Worm (Caenorhabditis elegans) whole organism, young adult: ENCODE measurements around the gene epn-1.

Experiments used
- B0035.1 ChIP-seq: sonication (generic microtip); optimal IDR thresholded peaks from 2 replicates; lab custom pipeline; 2016; ENCODE audit warnings: missing genetic modification characterization, mild to moderate bottlenecking, missing compliant biosample characterization, missing genotype, missing genetic modification reagents
- C06A6.2 ChIP-seq: fragments of 200-800 bp; sonication (Bioruptor generic); conservative IDR thresholded peaks from 2 replicates; pipeline ENCODE4 v1.3.6; 2022; ENCODE audit warnings: missing genetic modification characterization, missing compliant biosample characterization
- C17E4.6 ChIP-seq: fragments of 200-800 bp; sonication (Bioruptor generic); IDR thresholded peaks from 2 replicates; pipeline ENCODE4 v1.3.6; 2022; ENCODE audit warnings: missing genetic modification reagents, missing genetic modification characterization, missing compliant biosample characterization
- D2030.7 ChIP-seq: fragments of 200-800 bp; sonication (Bioruptor generic); IDR thresholded peaks from 2 replicates; pipeline ENCODE4 v1.3.6; 2022; ENCODE audit warnings: missing genetic modification reagents, missing genetic modification characterization, missing compliant biosample characterization
- F10E7.11 ChIP-seq: sonication (generic microtip); optimal IDR thresholded peaks from 2 replicates; lab custom pipeline; 2017; ENCODE audit warnings: mild to moderate bottlenecking, missing genetic modification characterization, moderate library complexity, missing compliant biosample characterization
- F23B12.7 ChIP-seq: sonication (generic microtip); optimal IDR thresholded peaks from 2 replicates; lab custom pipeline; 2017; ENCODE audit warnings: missing genetic modification characterization, mild to moderate bottlenecking, missing compliant biosample characterization, antibody characterized with exemption, moderate library complexity; ENCODE audit not compliant: insufficient read depth
- F37B4.10 ChIP-seq: fragments of 200-800 bp; sonication (Bioruptor generic); IDR thresholded peaks from 2 replicates; pipeline ENCODE4 v1.3.6; 2022; ENCODE audit warnings: missing genetic modification characterization, missing compliant biosample characterization
- F55B11.4 ChIP-seq: sonication (generic microtip); optimal IDR thresholded peaks from 2 replicates; lab custom pipeline; 2016; ENCODE audit warnings: missing compliant biosample characterization, missing genetic modification characterization, borderline replicate concordance; ENCODE audit not compliant: insufficient read depth
- F57C9.4 ChIP-seq: sonication (generic microtip); optimal IDR thresholded peaks from 2 replicates; lab custom pipeline; 2017; ENCODE audit warnings: mild to moderate bottlenecking, missing genetic modification characterization, missing compliant biosample characterization
- K12H6.12 ChIP-seq: fragments of 200-800 bp; sonication (Bioruptor generic); optimal IDR thresholded peaks from 2 replicates; lab custom pipeline; 2018; ENCODE audit warnings: mild to moderate bottlenecking, missing genetic modification characterization, missing compliant biosample characterization
- Y53F4B.3 ChIP-seq: fragments of 200-800 bp; sonication (Bioruptor generic); IDR thresholded peaks from 2 replicates; pipeline ENCODE4 v1.3.6; 2022; ENCODE audit warnings: missing genetic modification reagents, missing genetic modification characterization, missing compliant biosample characterization
- akir-1 ChIP-seq: fragments of 200-800 bp; sonication (Bioruptor generic); optimal IDR thresholded peaks from 2 replicates; lab custom pipeline; 2018; ENCODE audit warnings: mild to moderate bottlenecking, missing genetic modification characterization, moderate library complexity, missing compliant biosample characterization
- aptf-2 ChIP-seq: fragments of 200-800 bp; sonication (Bioruptor generic); conservative IDR thresholded peaks from 2 replicates; pipeline ENCODE4 v1.3.6; 2022; ENCODE audit warnings: missing genetic modification reagents, missing genetic modification characterization, missing compliant biosample characterization
- atf-7 ChIP-seq: sonication (generic microtip); optimal IDR thresholded peaks from 2 replicates; lab custom pipeline; 2017; ENCODE audit warnings: mild to moderate bottlenecking, missing genetic modification characterization, missing compliant biosample characterization
- athp-1 ChIP-seq: sonication (generic microtip); optimal IDR thresholded peaks from 2 replicates; lab custom pipeline; 2017; ENCODE audit warnings: mild to moderate bottlenecking, missing genetic modification characterization, missing compliant biosample characterization
- attf-6 ChIP-seq: fragments of 200-800 bp; sonication (Bioruptor generic); IDR thresholded peaks from 2 replicates; pipeline ENCODE4 v1.3.6; 2022; ENCODE audit warnings: missing genetic modification reagents, missing genetic modification characterization, missing compliant biosample characterization
- cebp-1 ChIP-seq, 2 experiments: fragments of 200-800 bp in 1 of 2; sonication (Bioruptor generic) in 1 of 2; sonication (generic microtip) in 1 of 2; IDR thresholded peaks in 1 of 2; optimal IDR thresholded peaks in 1 of 2; 2 replicates each; pipeline versions ENCODE4 v1.3.6 to Lab custom; 2017 to 2022; ENCODE audit warnings: missing compliant biosample characterization in 2 of 2, missing genetic modification characterization in 2 of 2, mild to moderate bottlenecking in 1 of 2, missing genetic modification reagents in 1 of 2, moderate library complexity in 1 of 2
- ceh-100 ChIP-seq: fragments of 200-800 bp; sonication (Bioruptor generic); IDR thresholded peaks from 2 replicates; pipeline ENCODE4 v1.3.6; 2022; ENCODE audit warnings: missing genetic modification reagents, missing genetic modification characterization, missing compliant biosample characterization
- ceh-40 ChIP-seq: fragments of 200-800 bp; sonication (Bioruptor generic); IDR thresholded peaks from 2 replicates; pipeline ENCODE4 v1.3.6; 2022; ENCODE audit warnings: missing genetic modification characterization, missing compliant biosample characterization
- chd-7 ChIP-seq: sonication (generic microtip); optimal IDR thresholded peaks from 2 replicates; lab custom pipeline; 2016; ENCODE audit warnings: mild to moderate bottlenecking, missing genetic modification characterization, moderate library complexity, missing compliant biosample characterization
- die-1 ChIP-seq: sonication (generic microtip); optimal IDR thresholded peaks from 2 replicates; lab custom pipeline; 2016; ENCODE audit warnings: missing genotype, mild to moderate bottlenecking, missing genetic modification characterization, missing compliant biosample characterization
- egl-18 ChIP-seq: fragments of 200-800 bp; sonication (Bioruptor generic); IDR thresholded peaks from 2 replicates; pipeline ENCODE4 v1.3.6; 2022; ENCODE audit warnings: missing genetic modification reagents, missing genetic modification characterization, missing compliant biosample characterization
- him-1 ChIP-seq: sonication (generic microtip); optimal IDR thresholded peaks from 2 replicates; lab custom pipeline; 2016; ENCODE audit warnings: missing genotype, missing genetic modification reagents, missing genetic modification characterization, missing compliant biosample characterization
- hlh-12 ChIP-seq: sonication (generic microtip); optimal IDR thresholded peaks from 2 replicates; lab custom pipeline; 2016; ENCODE audit warnings: missing genetic modification characterization, missing compliant biosample characterization
- hlh-26 ChIP-seq: fragments of 200-800 bp; sonication (Bioruptor generic); conservative IDR thresholded peaks from 2 replicates; pipeline ENCODE4 v1.3.6; 2022; ENCODE audit warnings: missing genetic modification reagents, missing genetic modification characterization, missing compliant biosample characterization
- hmg-20 ChIP-seq: fragments of 200-800 bp; sonication (Bioruptor generic); IDR thresholded peaks from 2 replicates; pipeline ENCODE4 v1.3.6; 2022; ENCODE audit warnings: missing genetic modification reagents, missing genetic modification characterization, missing compliant biosample characterization
- hrde-1 ChIP-seq: sonication (generic microtip); optimal IDR thresholded peaks from 2 replicates; lab custom pipeline; 2016; ENCODE audit warnings: missing genetic modification characterization, mild to moderate bottlenecking, missing compliant biosample characterization, moderate library complexity, missing genotype, missing genetic modification reagents, borderline replicate concordance
- hsf-1 ChIP-seq: fragments of 200-800 bp; sonication (Bioruptor generic); IDR thresholded peaks from 2 replicates; pipeline ENCODE4 v1.3.6; 2022; ENCODE audit warnings: missing genetic modification reagents, missing genetic modification characterization, missing compliant biosample characterization
- lin-26 ChIP-seq: fragments of 200-800 bp; sonication (Bioruptor generic); IDR thresholded peaks from 2 replicates; pipeline ENCODE4 v1.3.6; 2022; ENCODE audit warnings: missing genetic modification reagents, missing genetic modification characterization, missing compliant biosample characterization
- lin-35 ChIP-seq, 3 experiments: fragments of 150-350 bp in 2 of 3; sonication (generic microtip) in 1 of 3; optimal IDR thresholded peaks; 2 replicates each; lab custom pipeline; 2014 to 2018; ENCODE audit warnings: missing biosample characterization in 3 of 3, missing genetic modification characterization in 3 of 3, missing genetic modification reagents in 3 of 3
- lsl-1 ChIP-seq: fragments of 200-800 bp; sonication (Bioruptor generic); optimal IDR thresholded peaks from 2 replicates; lab custom pipeline; 2018; ENCODE audit warnings: mild to moderate bottlenecking, missing genetic modification characterization, moderate library complexity, missing compliant biosample characterization
- madf-10 ChIP-seq: sonication (generic microtip); optimal IDR thresholded peaks from 2 replicates; lab custom pipeline; 2016; ENCODE audit warnings: mild to moderate bottlenecking, missing genetic modification characterization, missing compliant biosample characterization
- mxl-1 ChIP-seq: sonication (generic microtip); optimal IDR thresholded peaks from 2 replicates; lab custom pipeline; 2016; ENCODE audit warnings: missing genetic modification characterization, missing compliant biosample characterization
- nfya-1 ChIP-seq: sonication (generic microtip); optimal IDR thresholded peaks from 2 replicates; lab custom pipeline; 2017; ENCODE audit warnings: antibody characterized with exemption, missing compliant biosample characterization, missing genetic modification characterization, borderline replicate concordance; ENCODE audit not compliant: insufficient read depth
- nfyb-1 ChIP-seq: fragments of 200-800 bp; sonication (Bioruptor generic); IDR thresholded peaks from 2 replicates; pipeline ENCODE4 v1.3.6; 2022; ENCODE audit warnings: missing genetic modification reagents, missing genetic modification characterization, missing compliant biosample characterization
- nhr-120 ChIP-seq: fragments of 200-800 bp; sonication (Bioruptor generic); IDR thresholded peaks from 2 replicates; pipeline ENCODE4 v1.3.6; 2022; ENCODE audit warnings: missing genetic modification characterization, missing compliant biosample characterization
- nhr-80 ChIP-seq: sonication (generic microtip); optimal IDR thresholded peaks from 2 replicates; lab custom pipeline; 2016; ENCODE audit warnings: missing genetic modification characterization, missing compliant biosample characterization
- pbrm-1 ChIP-seq: fragments of 200-800 bp; sonication (Bioruptor generic); IDR thresholded peaks from 2 replicates; pipeline ENCODE4 v1.3.6; 2022; ENCODE audit warnings: missing genetic modification reagents, missing genetic modification characterization, missing compliant biosample characterization
- rec-8 ChIP-seq, 2 experiments: sonication (generic microtip); optimal IDR thresholded peaks; 2 replicates each; lab custom pipeline; 2016; ENCODE audit warnings: mild to moderate bottlenecking in 2 of 2, missing genetic modification characterization in 2 of 2, missing genetic modification reagents in 2 of 2, missing genotype in 2 of 2, missing biosample characterization in 1 of 2, missing compliant biosample characterization in 1 of 2, moderate library complexity in 1 of 2
- sea-2 ChIP-seq: fragments of 200-800 bp; sonication (Bioruptor generic); IDR thresholded peaks from 2 replicates; pipeline ENCODE4 v1.3.6; 2022; ENCODE audit warnings: missing genetic modification characterization, missing compliant biosample characterization
- snpc-1.3 ChIP-seq: sonication (generic microtip); optimal IDR thresholded peaks from 2 replicates; lab custom pipeline; 2017; ENCODE audit warnings: missing genetic modification characterization, mild to moderate bottlenecking, missing compliant biosample characterization, antibody characterized with exemption, moderate library complexity, missing genotype, missing genetic modification reagents; ENCODE audit not compliant: insufficient read depth
- snpc-3.4 ChIP-seq: sonication (generic microtip); optimal IDR thresholded peaks from 2 replicates; lab custom pipeline; 2017; ENCODE audit warnings: missing genetic modification characterization, mild to moderate bottlenecking, missing compliant biosample characterization, antibody characterized with exemption, moderate library complexity, missing genotype, missing genetic modification reagents
- somi-1 ChIP-seq: fragments of 200-800 bp; sonication (Bioruptor generic); optimal IDR thresholded peaks from 2 replicates; lab custom pipeline; 2018; ENCODE audit warnings: mild to moderate bottlenecking, missing genetic modification characterization, missing compliant biosample characterization
- sptf-2 ChIP-seq: fragments of 200-800 bp; sonication (Bioruptor generic); optimal IDR thresholded peaks from 2 replicates; lab custom pipeline; 2018; ENCODE audit warnings: mild to moderate bottlenecking, missing genetic modification characterization, missing compliant biosample characterization
- tbp1 ChIP-seq: fragments of 200-800 bp; sonication (Bioruptor generic); optimal IDR thresholded peaks from 2 replicates; lab custom pipeline; 2018; ENCODE audit warnings: mild to moderate bottlenecking, missing genetic modification characterization, missing compliant biosample characterization
- tbx-9 ChIP-seq: sonication (generic microtip); optimal IDR thresholded peaks from 2 replicates; lab custom pipeline; 2016; ENCODE audit warnings: borderline replicate concordance, missing genetic modification characterization, inconsistent platforms, missing compliant biosample characterization
- ztf-28 ChIP-seq: fragments of 200-800 bp; sonication (Bioruptor generic); IDR thresholded peaks from 2 replicates; pipeline ENCODE4 v1.3.6; 2022; ENCODE audit warnings: missing genetic modification reagents, missing genetic modification characterization, missing compliant biosample characterization
- ztf-3 ChIP-seq: fragments of 200-800 bp; sonication (Bioruptor generic); optimal IDR thresholded peaks from 2 replicates; lab custom pipeline; 2018; ENCODE audit warnings: mild to moderate bottlenecking, missing genetic modification characterization, missing compliant biosample characterization

epn-1 gene

ce11 chrX:14810718-14811117 is 7.6 kb downstream of the epn-1 start, which contains the start of gene atf-4 (continued):
- TF ChIP-seq him-1 (tag; lab: Kevin White, UChicago) (no peak), sptf-2 (GFP tag; lab: Kevin White, UChicago) (no peak), aptf-2 (GFP tag; lab: Robert Waterston, UW) (no peak), lin-35 (GFP tag; optimal IDR thresholded peaks at IDR 0.05; lab: Kevin White, UChicago) (peak in 1 of 3 experiments; percentile 54), F23B12.7 (tag; lab: Kevin White, UChicago) (peak; percentile 47), ceh-40 (GFP tag; lab: Robert Waterston, UW) (no peak), somi-1 (peak; percentile 6), Y53F4B.3 (GFP tag; lab: Robert Waterston, UW) (no peak), tbp1 (peak; percentile 20), madf-10 (tag; lab: Kevin White, UChicago) (peak; percentile 4), hmg-20 (GFP tag; lab: Robert Waterston, UW) (no peak), athp-1 (tag; lab: Kevin White, UChicago) (no peak), akir-1 (GFP tag; lab: Kevin White, UChicago) (no peak), ztf-28 (GFP tag; lab: Robert Waterston, UW) (no peak), atf-7 (peak; percentile 59), cebp-1 (GFP tag; IDR thresholded peaks at IDR 0.05; lab: Robert Waterston, UW) (peak; percentile 40; the same call in 1 of the 2 replicates), cebp-1 (tag; optimal IDR thresholded peaks at IDR 0.05; lab: Kevin White, UChicago) (peak; percentile 86), F37B4.10 (GFP tag; lab: Robert Waterston, UW) (no peak), rec-8 (tag; optimal IDR thresholded peaks at IDR 0.05; lab: Kevin White, UChicago) (no peak), lsl-1 (GFP tag; lab: Kevin White, UChicago) (no peak), nhr-120 (GFP tag; lab: Robert Waterston, UW) (no peak), lin-26 (GFP tag; lab: Robert Waterston, UW) (no peak), B0035.1 (no peak), F57C9.4 (tag; lab: Kevin White, UChicago) (no peak), pbrm-1 (GFP tag; lab: Robert Waterston, UW) (no peak), sea-2 (no peak), die-1 (tag; lab: Kevin White, UChicago) (no peak), F10E7.11 (tag; lab: Kevin White, UChicago) (no peak), attf-6 (GFP tag; lab: Robert Waterston, UW) (no peak), chd-7 (tag; lab: Kevin White, UChicago) (no peak), hrde-1 (tag; lab: Kevin White, UChicago) (no peak), nfyb-1 (GFP tag; lab: Robert Waterston, UW) (0 out of 2 replicates have a peak, but pooled peaks have one; percentile 10), ceh-100 (GFP tag; lab: Robert Waterston, UW) (no peak), nhr-80 (tag; lab: Kevin White, UChicago) (peak; percentile 72), ztf-3 (no peak), egl-18 (GFP tag; lab: Robert Waterston, UW) (no peak), mxl-1 (no peak), hlh-12 (tag; lab: Kevin White, UChicago) (no peak), hlh-26 (GFP tag; lab: Robert Waterston, UW) (no peak), K12H6.12 (tag; lab: Kevin White, UChicago) (no peak), D2030.7 (GFP tag; lab: Robert Waterston, UW) (no peak), snpc-1.3 (no peak), hsf-1 (GFP tag; lab: Robert Waterston, UW) (no peak), C06A6.2 (GFP tag; lab: Robert Waterston, UW) (peak; percentile 29; the same call in 1 of the 2 replicates), tbx-9 (tag; lab: Kevin White, UChicago) (no peak), snpc-3.4 (tag; lab: Kevin White, UChicago) (no peak), nfya-1 (tag; lab: Kevin White, UChicago) (no peak), C17E4.6 (GFP tag; lab: Robert Waterston, UW) (no peak), F55B11.4 (no peak)
